Fruit fly (Drosophila melanogaster): ENCODE measurements around the gene Prim1.
A peak's percentile ranks its signal among the peaks of the same experiment; 100 is the strongest.

DNA sequence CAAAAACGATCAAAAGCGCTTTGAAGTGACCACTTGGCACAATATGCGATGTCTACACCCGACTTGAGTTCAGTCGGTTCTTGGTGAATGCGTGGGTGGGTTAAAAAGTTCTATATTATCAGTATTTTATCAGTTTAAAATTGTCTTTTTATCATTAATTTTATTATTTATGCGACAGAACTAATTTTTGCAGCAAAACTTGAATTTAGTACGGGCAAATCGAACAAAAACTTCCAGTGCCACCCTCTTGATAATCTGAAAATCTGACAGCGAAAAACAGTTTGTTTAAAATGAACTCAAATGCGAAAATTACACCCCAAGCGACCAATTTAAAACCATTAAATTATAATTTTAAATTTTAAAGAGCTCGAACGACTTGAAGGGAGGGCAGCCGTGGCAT, 30.8 kb downstream of the Prim1 start:
- TF ChIP-seq CG17806 (tag; optimal IDR thresholded peaks at IDR 0.05) (no peak), EcR (GFP tag; optimal IDR thresholded peaks at IDR 0.05) (no peak), Pif1A (GFP tag; optimal IDR thresholded peaks at IDR 0.05) (no peak), CG34367 (tag; optimal IDR thresholded peaks at IDR 0.05) (no peak), Pif1B (GFP tag; optimal IDR thresholded peaks at IDR 0.05) (no peak), CG14655 (GFP tag; optimal IDR thresholded peaks at IDR 0.05) (no peak), D1 (tag; optimal IDR thresholded peaks at IDR 0.05) (no peak), Snoo (tag; optimal IDR thresholded peaks at IDR 0.05) (peak; percentile 64), CG32121 (GFP tag; IDR thresholded peaks at IDR 0.05) (no peak), CG15710 (tag; optimal IDR thresholded peaks at IDR 0.05) (no peak)
